Worm (Caenorhabditis elegans) whole organism, L4 larva: ENCODE data around the gene Y57G7A.1.

Experiments
- F44E2.7 ChIP-seq: fragments of 200-800 bp; sonication (Bioruptor generic); IDR thresholded peaks from 2 replicates; pipeline ENCODE4 v2.1.2; 2022; ENCODE audit warnings: missing genetic modification characterization, missing compliant biosample characterization
- T26A8.4 ChIP-seq: fragments of 200-800 bp; sonication (Bioruptor generic); IDR thresholded peaks from 2 replicates; pipeline ENCODE4 v1.3.6; 2022; ENCODE audit warnings: missing genetic modification characterization, missing compliant biosample characterization
- Y5F2A.4 ChIP-seq: fragments of 200-800 bp; sonication (Bioruptor generic); optimal IDR thresholded peaks from 2 replicates; lab custom pipeline; 2018; ENCODE audit warnings: mild to moderate bottlenecking, missing genetic modification characterization, missing compliant biosample characterization
- Y75B8A.6 ChIP-seq: fragments of 200-800 bp; sonication (Bioruptor generic); IDR thresholded peaks from 2 replicates; pipeline ENCODE4 v1.3.6; 2022; ENCODE audit warnings: missing genetic modification reagents, missing genetic modification characterization, missing compliant biosample characterization
- ZK337.2 ChIP-seq: fragments of 200-800 bp; sonication (Bioruptor generic); IDR thresholded peaks from 2 replicates; pipeline ENCODE4 v1.3.6; 2022; ENCODE audit warnings: missing genetic modification reagents, missing genetic modification characterization, missing compliant biosample characterization
- ZK546.5 ChIP-seq, 2 experiments: sonication (generic microtip); optimal IDR thresholded peaks; 2 replicates each; lab custom pipeline; 2017; ENCODE audit warnings: missing biosample characterization in 2 of 2, missing genetic modification characterization in 2 of 2
- aha-1 ChIP-seq: fragments of 150-350 bp; peaks from one replicate; lab custom pipeline; 2014; ENCODE audit warnings: missing biosample characterization, missing genetic modification characterization
- aly-2 ChIP-seq: sonication (generic microtip); optimal IDR thresholded peaks from 2 replicates; lab custom pipeline; 2018; ENCODE audit warnings: missing biosample characterization, missing genetic modification characterization
- ces-1 ChIP-seq: fragments of 150-350 bp; sonication (generic microtip); optimal IDR thresholded peaks from 4 replicates; lab custom pipeline; 2014; ENCODE audit warnings: missing biosample characterization, missing genetic modification reagents, missing genetic modification characterization
- ctbp-1 ChIP-seq: fragments of 200-800 bp; sonication (Bioruptor generic); IDR thresholded peaks from 2 replicates; pipeline ENCODE4 v1.3.6; 2022; ENCODE audit warnings: missing genetic modification reagents, missing genetic modification characterization, missing compliant biosample characterization
- daf-8 ChIP-seq: fragments of 200-800 bp; sonication (Bioruptor generic); IDR thresholded peaks from 2 replicates; pipeline ENCODE4 v1.3.6; 2022; ENCODE audit warnings: missing genetic modification characterization, missing compliant biosample characterization
- dpl-1 ChIP-seq: fragments of 150-350 bp; optimal IDR thresholded peaks from 2 replicates; lab custom pipeline; 2014; ENCODE audit warnings: missing biosample characterization, missing genetic modification reagents, missing genetic modification characterization
- dve-1 ChIP-seq: sonication (generic microtip); optimal IDR thresholded peaks from 2 replicates; lab custom pipeline; 2017; ENCODE audit warnings: antibody characterized with exemption, mild to moderate bottlenecking, missing genetic modification characterization, missing compliant biosample characterization; ENCODE audit not compliant: insufficient read depth
- egl-27 ChIP-seq: sonication (generic microtip); optimal IDR thresholded peaks from 3 replicates; lab custom pipeline; 2017; ENCODE audit warnings: missing biosample characterization, missing genetic modification reagents, missing genetic modification characterization
- gei-8 ChIP-seq: fragments of 200-800 bp; sonication (Bioruptor generic); optimal IDR thresholded peaks from 2 replicates; lab custom pipeline; 2018; ENCODE audit warnings: mild to moderate bottlenecking, missing genetic modification characterization, missing compliant biosample characterization
- hif-1 ChIP-seq, 2 experiments: sonication (generic microtip); optimal IDR thresholded peaks; 2 replicates each; lab custom pipeline; 2016 to 2017; ENCODE audit warnings: missing compliant biosample characterization in 2 of 2, missing genetic modification characterization in 2 of 2, missing genetic modification reagents in 2 of 2, missing genotype in 2 of 2, mild to moderate bottlenecking in 1 of 2
- hlh-11 ChIP-seq: fragments of 200-800 bp; sonication (Bioruptor generic); optimal IDR thresholded peaks from 2 replicates; lab custom pipeline; 2018; ENCODE audit warnings: mild to moderate bottlenecking, missing genetic modification characterization, missing compliant biosample characterization
- hmg-1.1 ChIP-seq: fragments of 200-800 bp; sonication (Bioruptor generic); IDR thresholded peaks from 2 replicates; pipeline ENCODE4 v1.3.6; 2022; ENCODE audit warnings: missing genetic modification reagents, missing genetic modification characterization, missing compliant biosample characterization
- lin-15B ChIP-seq: fragments of 150-350 bp; sonication (generic microtip); optimal IDR thresholded peaks from 3 replicates; lab custom pipeline; 2014; ENCODE audit warnings: missing biosample characterization, missing genetic modification characterization
- lsy-2 ChIP-seq, 2 experiments: fragments of 150-350 bp in 1 of 2; sonication (generic microtip) in 1 of 2; optimal IDR thresholded peaks; 2 replicates each; lab custom pipeline; 2014 to 2017; ENCODE audit warnings: missing biosample characterization in 2 of 2, missing genetic modification characterization in 2 of 2
- madf-9 ChIP-seq: fragments of 200-800 bp; sonication (Bioruptor generic); conservative IDR thresholded peaks from 2 replicates; pipeline ENCODE4 v1.3.6; 2022; ENCODE audit warnings: missing genetic modification reagents, missing genetic modification characterization, missing compliant biosample characterization
- mep-1 ChIP-seq: fragments of 150-350 bp; sonication (generic microtip); optimal IDR thresholded peaks from 3 replicates; lab custom pipeline; 2014; ENCODE audit warnings: missing biosample characterization, missing genetic modification characterization
- mes-2 ChIP-seq: sonication (generic microtip); optimal IDR thresholded peaks from 2 replicates; lab custom pipeline; 2016; ENCODE audit warnings: missing genotype, mild to moderate bottlenecking, missing genetic modification characterization, missing compliant biosample characterization; ENCODE audit not compliant: poor library complexity, severe bottlenecking
- mxl-2 ChIP-seq: fragments of 200-800 bp; sonication (Bioruptor generic); conservative IDR thresholded peaks from 2 replicates; pipeline ENCODE4 v1.3.6; 2022; ENCODE audit warnings: missing genetic modification reagents, missing genetic modification characterization, missing compliant biosample characterization
- mxl-3 ChIP-seq: fragments of 200-800 bp; sonication (Bioruptor generic); optimal IDR thresholded peaks from 2 replicates; lab custom pipeline; 2018; ENCODE audit warnings: mild to moderate bottlenecking, missing genetic modification characterization, missing compliant biosample characterization
- nhr-10 ChIP-seq: fragments of 150-350 bp; optimal IDR thresholded peaks from 2 replicates; lab custom pipeline; 2014; ENCODE audit warnings: missing biosample characterization, missing genetic modification characterization
- nhr-48 ChIP-seq: sonication (generic microtip); optimal IDR thresholded peaks from 2 replicates; lab custom pipeline; 2016; ENCODE audit warnings: mild to moderate bottlenecking, missing genetic modification characterization, missing compliant biosample characterization
- nhr-76 ChIP-seq: fragments of 150-350 bp; optimal IDR thresholded peaks from 2 replicates; lab custom pipeline; 2014; ENCODE audit warnings: missing biosample characterization, missing genetic modification characterization
- pha-4 ChIP-seq, 2 experiments: fragments of 150-350 bp in 1 of 2; fragments of 200-800 bp in 1 of 2; sonication (Bioruptor generic) in 1 of 2; IDR thresholded peaks in 1 of 2; optimal IDR thresholded peaks in 1 of 2; 2 replicates each; pipeline versions ENCODE4 v1.3.6 to Lab custom; 2014 to 2022; ENCODE audit warnings: missing genetic modification characterization in 2 of 2, missing genetic modification reagents in 2 of 2, missing biosample characterization in 1 of 2, missing compliant biosample characterization in 1 of 2
- saeg-2 ChIP-seq: fragments of 200-800 bp; sonication (Bioruptor generic); IDR thresholded peaks from 2 replicates; pipeline ENCODE4 v1.3.6; 2022; ENCODE audit warnings: missing genetic modification reagents, missing genetic modification characterization, missing compliant biosample characterization
- sdz-12 ChIP-seq: fragments of 200-800 bp; sonication (Bioruptor generic); optimal IDR thresholded peaks from 2 replicates; lab custom pipeline; 2018; ENCODE audit warnings: mild to moderate bottlenecking, missing genetic modification characterization, missing compliant biosample characterization
- unc-130 ChIP-seq: sonication (generic microtip); optimal IDR thresholded peaks from 2 replicates; lab custom pipeline; 2016; ENCODE audit warnings: missing genetic modification reagents, missing genetic modification characterization, missing compliant biosample characterization
- unc-62 ChIP-seq, 3 experiments: fragments of 150-350 bp in 1 of 3; sonication (generic microtip); optimal IDR thresholded peaks in 2 of 3; peaks in 1 of 3; 1 replicate in 1 of 3; 2 replicates in 2 of 3; lab custom pipeline; 2014 to 2017; ENCODE audit warnings: missing biosample characterization in 3 of 3, missing genetic modification characterization in 3 of 3, missing genetic modification reagents in 3 of 3, missing genotype in 1 of 3
- vab-7 ChIP-seq: fragments of 200-800 bp; sonication (Bioruptor generic); IDR thresholded peaks from 2 replicates; pipeline ENCODE4 v1.3.6; 2022; ENCODE audit warnings: missing genetic modification reagents, missing genetic modification characterization, missing compliant biosample characterization
- zfp-2 ChIP-seq: sonication (generic microtip); optimal IDR thresholded peaks from 2 replicates; lab custom pipeline; 2016; ENCODE audit warnings: mild to moderate bottlenecking, missing genetic modification characterization, missing compliant biosample characterization

Gene Y57G7A.1

DNA sequence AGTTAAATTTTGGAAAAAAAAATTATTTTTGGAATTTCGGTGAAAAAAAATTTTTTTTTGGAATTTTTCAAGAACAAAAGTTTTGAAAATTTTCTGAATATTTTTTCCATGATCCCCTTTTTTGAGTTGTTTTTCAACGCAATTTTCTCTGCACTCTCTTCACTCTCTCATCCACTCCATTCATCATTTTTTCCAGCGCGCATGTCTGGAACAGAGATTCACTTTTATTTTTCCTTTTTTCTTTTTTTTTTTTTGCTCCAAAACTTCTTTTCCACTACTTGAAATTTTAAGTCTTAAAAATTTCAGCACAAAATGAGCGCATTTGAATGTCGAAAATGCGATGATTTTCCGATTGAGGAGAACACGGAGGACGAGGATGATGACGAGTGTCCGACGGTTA is 28.4 kb downstream of the Y57G7A.1 start, which contains the start of gene jip-1:
Gene jip-1, plus strand, starts transcription at position 301 of the 400 bp plus-strand sequence.
- TF ChIP-seq zfp-2 (tag; lab: Kevin White, UChicago): no peak
- no peak for TF ChIP-seq ces-1 (GFP tag; lab: Kevin White, UChicago)
- TF ChIP-seq Y5F2A.4 (GFP tag; lab: Kevin White, UChicago): no peak
- TF ChIP-seq F44E2.7: no peak
- TF ChIP-seq hif-1 (tag; optimal IDR thresholded peaks at IDR 0.05; lab: Kevin White, UChicago): no peak
- no peak for TF ChIP-seq T26A8.4 (GFP tag; lab: Robert Waterston, UW)
- no peak for TF ChIP-seq ctbp-1 (GFP tag; lab: Robert Waterston, UW)
- TF ChIP-seq dve-1 (tag; lab: Kevin White, UChicago): no peak
- no peak for TF ChIP-seq nhr-48 (tag; lab: Kevin White, UChicago)

- TF ChIP-seq aha-1 (tag; lab: Kevin White, UChicago) (peak; percentile 77), egl-27 (no peak), unc-62 (GFP tag; optimal IDR thresholded peaks at IDR 0.05 in 1 of 2; lab: Kevin White, UChicago) (peak in 1 of 2 experiments; percentile 74), unc-62 (tag; optimal IDR thresholded peaks at IDR 0.05; lab: Kevin White, UChicago) (no peak)
These were observed 31.6 kb downstream of the Y57G7A.1 start for ce11 chrII:1329887-1330286.

DNA sequence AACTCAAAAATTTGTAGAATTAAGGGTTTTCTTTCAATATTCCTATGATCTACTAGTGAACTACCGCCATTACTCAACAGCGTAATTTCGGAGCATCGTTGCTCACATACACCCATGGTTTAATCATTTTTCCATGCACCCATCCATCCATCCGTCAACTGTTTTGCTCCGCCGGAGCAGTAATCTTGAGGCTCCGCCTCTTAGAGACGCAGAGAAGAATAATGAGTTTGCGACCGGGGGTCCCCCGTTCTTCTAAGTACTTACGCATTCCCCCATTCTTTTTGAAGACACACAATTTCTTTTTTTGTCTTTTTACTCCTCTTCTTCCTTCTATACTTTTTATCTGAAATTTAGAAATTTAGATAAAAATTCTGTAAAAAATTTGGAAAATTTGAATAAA is 39.9 kb downstream of the Y57G7A.1 start:
- TF ChIP-seq mes-2 (tag; lab: Kevin White, UChicago) (peak; percentile 8), hmg-1.1 (0 out of 2 replicates have a peak, but pooled peaks have one; percentile 17), unc-130 (GFP tag; lab: Kevin White, UChicago) (no peak)

- TF ChIP-seq aha-1 (tag; lab: Kevin White, UChicago) (peak; percentile 1), unc-62 (GFP tag; optimal IDR thresholded peaks at IDR 0.05 in 1 of 2; lab: Kevin White, UChicago) (peak in 1 of 2 experiments; percentile 51), unc-62 (tag; optimal IDR thresholded peaks at IDR 0.05; lab: Kevin White, UChicago) (no peak), hmg-1.1 (no peak)
These were observed 41.8 kb downstream of the Y57G7A.1 start for ce11 chrII:1340049-1340448.

- TF ChIP-seq madf-9 (no peak), ZK337.2 (GFP tag; lab: Robert Waterston, UW) (no peak), aha-1 (tag; lab: Kevin White, UChicago) (peak; percentile 30), ZK546.5 (tag; optimal IDR thresholded peaks at IDR 0.05; lab: Kevin White, UChicago) (no peak), aly-2 (tag; lab: Kevin White, UChicago) (no peak), mxl-2 (GFP tag; lab: Robert Waterston, UW) (no peak), lsy-2 (tag; optimal IDR thresholded peaks at IDR 0.05; lab: Kevin White, UChicago) (peak in 1 of 2 experiments; percentile 7), hif-1 (tag; optimal IDR thresholded peaks at IDR 0.05; lab: Kevin White, UChicago) (no peak), saeg-2 (GFP tag; lab: Robert Waterston, UW) (no peak), T26A8.4 (GFP tag; lab: Robert Waterston, UW) (no peak), Y75B8A.6 (no peak), ctbp-1 (GFP tag; lab: Robert Waterston, UW) (peak; percentile 60), dpl-1 (no peak), daf-8 (GFP tag; lab: Robert Waterston, UW) (no peak), mxl-3 (GFP tag; lab: Kevin White, UChicago) (no peak), mep-1 (peak; percentile 10), ces-1 (GFP tag; lab: Kevin White, UChicago) (peak; percentile 89), lin-15B (tag; lab: Kevin White, UChicago) (no peak), hlh-11 (no peak), sdz-12 (GFP tag; lab: Kevin White, UChicago) (no peak), pha-4 (GFP tag; IDR thresholded peaks at IDR 0.05; lab: Robert Waterston, UW) (no peak), pha-4 (tag; optimal IDR thresholded peaks at IDR 0.05; lab: Kevin White, UChicago) (no peak), nhr-76 (no peak), gei-8 (GFP tag; lab: Kevin White, UChicago) (no peak), vab-7 (GFP tag; lab: Robert Waterston, UW) (no peak), hmg-1.1 (peak; percentile 30; the same call in 1 of the 2 replicates), nhr-10 (tag; lab: Kevin White, UChicago) (no peak)
These were observed 43.1 kb downstream of the Y57G7A.1 start for ce11 chrII:1341416-1341815.
